Fruit fly (Drosophila melanogaster) whole organism, embryonic: Measurements from ENCODE around the gene qm.

Experiments
- Blimp-1 ChIP-seq: fragments of 200-800 bp; sonication (Bioruptor generic); optimal IDR thresholded peaks from 3 replicates; lab custom pipeline; 2018; ENCODE audit warnings: missing biosample characterization, missing genetic modification characterization, mild to moderate bottlenecking, moderate library complexity, missing genetic modification reagents
- CG10209 ChIP-seq: fragments of 200-800 bp; sonication (Bioruptor generic); optimal IDR thresholded peaks from 3 replicates; lab custom pipeline; 2017; ENCODE audit warnings: missing biosample characterization, mild to moderate bottlenecking, missing genetic modification characterization, missing genetic modification reagents
- CG10565 ChIP-seq: fragments of 200-800 bp; sonication (Bioruptor generic); optimal IDR thresholded peaks from 3 replicates; lab custom pipeline; 2016; ENCODE audit warnings: missing biosample characterization, mild to moderate bottlenecking, missing genetic modification characterization
- CG10959 ChIP-seq: fragments of 200-800 bp; sonication (Bioruptor generic); IDR thresholded peaks from 2 replicates; pipeline ENCODE4 v1.3.6; 2022; ENCODE audit warnings: missing biosample characterization, missing genetic modification characterization
- CG12659 ChIP-seq: fragments of 200-800 bp; sonication (Bioruptor generic); optimal IDR thresholded peaks from 3 replicates; lab custom pipeline; 2017; ENCODE audit warnings: mild to moderate bottlenecking, missing biosample characterization, missing genetic modification reagents, missing genetic modification characterization
- CG13894 ChIP-seq: fragments of 200-800 bp; sonication (Bioruptor generic); optimal IDR thresholded peaks from 3 replicates; lab custom pipeline; 2018; ENCODE audit warnings: missing biosample characterization, mild to moderate bottlenecking, missing genetic modification characterization, moderate library complexity
- CG14050 ChIP-seq: fragments of 200-800 bp; sonication (Bioruptor generic); IDR thresholded peaks from 3 replicates; pipeline ENCODE4 v1.3.6; 2022; ENCODE audit warnings: missing biosample characterization, missing genetic modification characterization
- CG14667 ChIP-seq: fragments of 200-800 bp; sonication (Bioruptor generic); IDR thresholded peaks from 2 replicates; pipeline ENCODE4 v1.3.6; 2022; ENCODE audit warnings: missing biosample characterization, missing genetic modification characterization
- CG15696 ChIP-seq: fragments of 200-800 bp; sonication (Bioruptor generic); optimal IDR thresholded peaks from 2 replicates; lab custom pipeline; 2019; ENCODE audit warnings: missing biosample characterization, mild to moderate bottlenecking, missing genetic modification characterization, moderate library complexity
- CG16815 ChIP-seq: fragments of 200-800 bp; sonication (Bioruptor generic); optimal IDR thresholded peaks from 3 replicates; lab custom pipeline; 2017; ENCODE audit warnings: missing biosample characterization, mild to moderate bottlenecking, missing genetic modification characterization
- CG18619 ChIP-seq: fragments of 200-800 bp; sonication (Bioruptor generic); optimal IDR thresholded peaks from 3 replicates; lab custom pipeline; 2017; ENCODE audit warnings: missing biosample characterization, mild to moderate bottlenecking, missing genetic modification characterization
- CG2120 ChIP-seq: fragments of 200-800 bp; sonication (Bioruptor generic); optimal IDR thresholded peaks from 3 replicates; lab custom pipeline; 2016; ENCODE audit warnings: missing biosample characterization, missing genetic modification characterization
- CG33557 ChIP-seq: fragments of 200-800 bp; sonication (Bioruptor generic); optimal IDR thresholded peaks from 2 replicates; lab custom pipeline; 2019; ENCODE audit warnings: missing biosample characterization, mild to moderate bottlenecking, missing genetic modification characterization, moderate library complexity
- CG4820 ChIP-seq: fragments of 200-800 bp; sonication (Bioruptor generic); optimal IDR thresholded peaks from 3 replicates; lab custom pipeline; 2016; ENCODE audit warnings: missing biosample characterization, missing genetic modification characterization
- CG7963 ChIP-seq: fragments of 200-800 bp; sonication (Bioruptor generic); IDR thresholded peaks from 3 replicates; pipeline ENCODE4 v1.3.6; 2022; ENCODE audit warnings: missing biosample characterization, missing genetic modification characterization; ENCODE audit not compliant: partially characterized antibody
- CG8290 ChIP-seq, 3 experiments: fragments of 200-800 bp; sonication (Bioruptor generic); optimal IDR thresholded peaks; 2 replicates each; lab custom pipeline; 2016 to 2019; ENCODE audit warnings: missing biosample characterization in 3 of 3, missing genetic modification characterization in 3 of 3, mild to moderate bottlenecking in 2 of 3, moderate library complexity in 1 of 3
- CG9727 ChIP-seq: fragments of 200-800 bp; sonication (Bioruptor generic); optimal IDR thresholded peaks from 3 replicates; lab custom pipeline; 2017; ENCODE audit warnings: missing biosample characterization, mild to moderate bottlenecking, missing genetic modification characterization
- CG9817 ChIP-seq: fragments of 200-800 bp; sonication (Bioruptor generic); optimal IDR thresholded peaks from 2 replicates; lab custom pipeline; 2018; ENCODE audit warnings: missing biosample characterization, mild to moderate bottlenecking, missing genetic modification characterization, moderate library complexity
- Dad ChIP-seq: fragments of 200-800 bp; sonication (Bioruptor generic); optimal IDR thresholded peaks from 3 replicates; lab custom pipeline; 2016; ENCODE audit warnings: missing biosample characterization, missing genetic modification characterization
- Dbx ChIP-seq: fragments of 200-800 bp; sonication (Bioruptor generic); IDR thresholded peaks from 3 replicates; pipeline ENCODE4 v1.3.6; 2022; ENCODE audit warnings: missing biosample characterization, missing genetic modification characterization
- Dll ChIP-seq: fragments of 200-800 bp; sonication (Bioruptor generic); IDR thresholded peaks from 4 replicates; pipeline ENCODE4 v1.3.6; 2022; ENCODE audit warnings: missing biosample characterization, missing genetic modification characterization; ENCODE audit not compliant: partially characterized antibody
- Doc2 ChIP-seq: fragments of 200-800 bp; sonication (Bioruptor generic); IDR thresholded peaks from 2 replicates; pipeline ENCODE4 v1.3.6; 2022; ENCODE audit warnings: missing biosample characterization, missing genetic modification characterization
- H15 ChIP-seq: fragments of 200-800 bp; sonication (Bioruptor generic); IDR thresholded peaks from 3 replicates; pipeline ENCODE4 v1.3.6; 2022; ENCODE audit warnings: missing biosample characterization, missing genetic modification characterization
- HLH3B ChIP-seq: fragments of 200-800 bp; sonication (Bioruptor generic); IDR thresholded peaks from 2 replicates; pipeline ENCODE4 v1.3.6; 2022; ENCODE audit warnings: missing biosample characterization, missing genetic modification characterization
- Hr78 ChIP-seq, 2 experiments: fragments of 200-800 bp in 1 of 2; fragments of >200 bp in 1 of 2; sonication (Bioruptor generic) in 1 of 2; optimal IDR thresholded peaks; 2 replicates each; lab custom pipeline; 2017 to 2019; ENCODE audit warnings: missing biosample characterization in 2 of 2, missing genetic modification characterization in 2 of 2, mild to moderate bottlenecking in 1 of 2, moderate library complexity in 1 of 2
- NFAT ChIP-seq: fragments of 200-800 bp; sonication (Bioruptor generic); IDR thresholded peaks from 2 replicates; pipeline ENCODE4 v1.3.6; 2022; ENCODE audit warnings: missing biosample characterization, missing genetic modification characterization
- Nf-YA ChIP-seq: fragments of 200-800 bp; sonication (Bioruptor generic); IDR thresholded peaks from 2 replicates; pipeline ENCODE4 v1.3.6; 2022; ENCODE audit warnings: missing biosample characterization, missing genetic modification characterization
- Pdp1 ChIP-seq, 2 experiments: fragments of 200-800 bp; sonication (Bioruptor generic); optimal IDR thresholded peaks; 3 replicates each; lab custom pipeline; 2016; ENCODE audit warnings: missing biosample characterization in 2 of 2, missing genetic modification characterization in 2 of 2, mild to moderate bottlenecking in 1 of 2, moderate library complexity in 1 of 2
- Side ChIP-seq: fragments of 200-800 bp; sonication (Bioruptor generic); optimal IDR thresholded peaks from 2 replicates; lab custom pipeline; 2016; ENCODE audit warnings: missing biosample characterization, missing genetic modification characterization
- Six4 ChIP-seq: fragments of 200-800 bp; sonication (Bioruptor generic); optimal IDR thresholded peaks from 2 replicates; lab custom pipeline; 2016; ENCODE audit warnings: missing biosample characterization, missing genetic modification characterization
- abd-A ChIP-seq: fragments of 200-800 bp; sonication (Bioruptor generic); optimal IDR thresholded peaks from 3 replicates; lab custom pipeline; 2019; ENCODE audit warnings: missing biosample characterization, mild to moderate bottlenecking, missing genetic modification characterization, moderate library complexity
- bigmax ChIP-seq: fragments of 200-800 bp; sonication (Bioruptor generic); optimal IDR thresholded peaks from 2 replicates; lab custom pipeline; 2018; ENCODE audit warnings: missing biosample characterization, mild to moderate bottlenecking, missing genetic modification characterization
- br ChIP-seq: fragments of >200 bp; optimal IDR thresholded peaks from 2 replicates; lab custom pipeline; 2017
- bsh ChIP-seq, 2 experiments: fragments of 200-800 bp; sonication (Bioruptor generic); optimal IDR thresholded peaks; 2 replicates each; lab custom pipeline; 2017 to 2018; ENCODE audit warnings: mild to moderate bottlenecking in 2 of 2, missing biosample characterization in 2 of 2, missing genetic modification characterization in 2 of 2, moderate library complexity in 1 of 2
- caup ChIP-seq: fragments of 200-800 bp; sonication (Bioruptor generic); optimal IDR thresholded peaks from 3 replicates; lab custom pipeline; 2017; ENCODE audit warnings: missing biosample characterization, mild to moderate bottlenecking, missing genetic modification characterization, moderate library complexity; ENCODE audit not compliant: severe bottlenecking
- danr ChIP-seq: fragments of 200-800 bp; sonication (Bioruptor generic); IDR thresholded peaks from 2 replicates; pipeline ENCODE4 v1.3.6; 2022; ENCODE audit warnings: missing biosample characterization, missing genetic modification characterization
- dimm ChIP-seq: fragments of 200-800 bp; sonication (Bioruptor generic); IDR thresholded peaks from 2 replicates; pipeline ENCODE4 v1.3.6; 2022; ENCODE audit warnings: missing biosample characterization, missing genetic modification characterization
- dmrt99B ChIP-seq: fragments of 200-800 bp; sonication (Bioruptor generic); optimal IDR thresholded peaks from 2 replicates; lab custom pipeline; 2018; ENCODE audit warnings: missing biosample characterization, mild to moderate bottlenecking, missing genetic modification characterization, moderate library complexity
- ems ChIP-seq: fragments of 200-800 bp; sonication (Bioruptor generic); optimal IDR thresholded peaks from 3 replicates; lab custom pipeline; 2016; ENCODE audit warnings: missing biosample characterization, missing genetic modification characterization
- eve ChIP-seq, 2 experiments: fragments of >200 bp; optimal IDR thresholded peaks; 2 replicates each; lab custom pipeline; 2017; ENCODE audit warnings: missing biosample characterization in 2 of 2, missing genetic modification characterization in 2 of 2
- ken ChIP-seq: fragments of 200-800 bp; sonication (Bioruptor generic); IDR thresholded peaks from 3 replicates; pipeline ENCODE4 v1.3.6; 2022; ENCODE audit warnings: missing biosample characterization, missing genetic modification characterization
- lbe ChIP-seq: fragments of 200-800 bp; sonication (Bioruptor generic); optimal IDR thresholded peaks from 2 replicates; lab custom pipeline; 2016; ENCODE audit warnings: missing biosample characterization, mild to moderate bottlenecking, missing genetic modification characterization
- ranshi ChIP-seq: fragments of 200-800 bp; sonication (Bioruptor generic); IDR thresholded peaks from 2 replicates; pipeline ENCODE4 v1.3.6; 2022; ENCODE audit warnings: missing biosample characterization, missing genetic modification characterization
- rib ChIP-seq: fragments of 200-800 bp; sonication (Bioruptor generic); IDR thresholded peaks from 2 replicates; pipeline ENCODE4 v1.3.6; 2022; ENCODE audit warnings: missing biosample characterization, missing genetic modification characterization
- sens-2 ChIP-seq: fragments of 200-800 bp; sonication (Bioruptor generic); IDR thresholded peaks from 2 replicates; pipeline ENCODE4 v1.3.6; 2022; ENCODE audit warnings: missing biosample characterization, missing genetic modification characterization
- tio ChIP-seq: fragments of 200-800 bp; sonication (Bioruptor generic); optimal IDR thresholded peaks from 2 replicates; lab custom pipeline; 2017; ENCODE audit warnings: missing biosample characterization, missing genetic modification characterization, inconsistent platforms
- tx ChIP-seq: fragments of 200-800 bp; sonication (Bioruptor generic); optimal IDR thresholded peaks from 2 replicates; lab custom pipeline; 2016; ENCODE audit warnings: missing biosample characterization, missing genetic modification characterization
- unc-4 ChIP-seq: fragments of 200-800 bp; sonication (Bioruptor generic); IDR thresholded peaks from 2 replicates; pipeline ENCODE4 v1.3.6; 2022; ENCODE audit warnings: missing biosample characterization, missing genetic modification characterization; ENCODE audit not compliant: partially characterized antibody
- yki ChIP-seq: fragments of >200 bp; optimal IDR thresholded peaks from 3 replicates; lab custom pipeline; 2018
- zf30C ChIP-seq: fragments of 200-800 bp; sonication (Bioruptor generic); optimal IDR thresholded peaks from 3 replicates; lab custom pipeline; 2018; ENCODE audit warnings: missing biosample characterization, mild to moderate bottlenecking, missing genetic modification characterization

The qm gene

dm6 chr3L:7323348-7323747, 24.8 kb upstream of the qm start, which contains the start of the genes RhoGEF4 and Rint1 (continued):
- TF ChIP-seq abd-A (tag; lab: Kevin White, UChicago): no peak
- TF ChIP-seq CG12659 (GFP tag; lab: Kevin White, UChicago): peak; percentile 76
- TF ChIP-seq CG18619 (GFP tag; lab: Kevin White, UChicago): peak; percentile 62
- peak; percentile 80; the same call in 2 of the 3 replicates for TF ChIP-seq ken (GFP tag; lab: Robert Waterston, UW)
- peak; percentile 64 for TF ChIP-seq CG16815 (GFP tag; lab: Kevin White, UChicago)
- TF ChIP-seq CG14050 (GFP tag; lab: Robert Waterston, UW): peak; percentile 39; the same call in 2 of the 3 replicates
- TF ChIP-seq HLH3B (GFP tag; lab: Robert Waterston, UW): peak; percentile 52; the same call in 1 of the 2 replicates
- TF ChIP-seq CG10565 (GFP tag; lab: Kevin White, UChicago): no peak
- no peak for TF ChIP-seq tio (GFP tag; lab: Kevin White, UChicago)
- peak in 1 of 2 experiments; percentile 72 for TF ChIP-seq bsh (GFP tag; optimal IDR thresholded peaks at IDR 0.05; lab: Kevin White, UChicago)
- peak; percentile 60 for TF ChIP-seq CG15696
- no peak for TF ChIP-seq Nf-YA (GFP tag; lab: Robert Waterston, UW)
- no peak for TF ChIP-seq rib (GFP tag; lab: Robert Waterston, UW)
- TF ChIP-seq bigmax: no peak
- TF ChIP-seq unc-4 (GFP tag; lab: Robert Waterston, UW): peak; percentile 37; the same call in 1 of the 2 replicates
- no peak for TF ChIP-seq Hr78 (GFP tag; optimal IDR thresholded peaks at IDR 0.05; lab: Kevin White, UChicago)
- peak; percentile 34 for TF ChIP-seq caup (GFP tag; lab: Kevin White, UChicago)
- TF ChIP-seq CG2120 (GFP tag; lab: Kevin White, UChicago): peak; percentile 80
- peak; percentile 57 for TF ChIP-seq CG10959 (GFP tag; lab: Robert Waterston, UW)
- TF ChIP-seq CG14667 (GFP tag; lab: Robert Waterston, UW): peak; percentile 56
- TF ChIP-seq zf30C (GFP tag; lab: Kevin White, UChicago): no peak
- TF ChIP-seq CG8290 (GFP tag; optimal IDR thresholded peaks at IDR 0.05; lab: Kevin White, UChicago): peak; percentile 75
- TF ChIP-seq CG8290 (tag; optimal IDR thresholded peaks at IDR 0.05; lab: Kevin White, UChicago): peak in 1 of 2 experiments; percentile 67
- TF ChIP-seq CG9727 (GFP tag; lab: Kevin White, UChicago): peak; percentile 62
- peak in 1 of 2 experiments; percentile 56 for TF ChIP-seq Pdp1 (GFP tag; optimal IDR thresholded peaks at IDR 0.05; lab: Kevin White, UChicago)
- no peak for TF ChIP-seq ems (GFP tag; lab: Kevin White, UChicago)
- peak; percentile 65; the same call in 1 of the 2 replicates for TF ChIP-seq danr
- TF ChIP-seq dmrt99B: no peak
- peak; percentile 71 for TF ChIP-seq CG9817
- no peak for TF ChIP-seq CG7963 (GFP tag; lab: Robert Waterston, UW)
- no peak for TF ChIP-seq Dll (GFP tag; lab: Robert Waterston, UW)
- TF ChIP-seq lbe: no peak
- TF ChIP-seq CG13894 (tag; lab: Kevin White, UChicago): no peak
- TF ChIP-seq H15 (GFP tag; lab: Robert Waterston, UW): peak; percentile 49; the same call in 1 of the 3 replicates
- peak; percentile 28 for TF ChIP-seq Six4 (GFP tag; lab: Kevin White, UChicago)
- peak; percentile 54 for TF ChIP-seq CG4820 (GFP tag; lab: Kevin White, UChicago)
- no peak for TF ChIP-seq br
- TF ChIP-seq NFAT (GFP tag; lab: Robert Waterston, UW): peak; percentile 67
- no peak for TF ChIP-seq eve (GFP tag; optimal IDR thresholded peaks at IDR 0.05; lab: Kevin White, UChicago)
- TF ChIP-seq sens-2 (GFP tag; lab: Robert Waterston, UW): no peak
- TF ChIP-seq Dad (GFP tag; lab: Kevin White, UChicago): peak; percentile 31
- no peak for TF ChIP-seq Side (GFP tag; lab: Kevin White, UChicago)
- TF ChIP-seq dimm (GFP tag; lab: Robert Waterston, UW): peak; percentile 41; the same call in 1 of the 2 replicates
- peak; percentile 63 for TF ChIP-seq CG10209 (GFP tag; lab: Kevin White, UChicago)
- TF ChIP-seq Dbx: peak; percentile 81; the same call in 2 of the 3 replicates
- TF ChIP-seq Blimp-1: peak; percentile 52
- TF ChIP-seq tx: peak; percentile 48
- no peak for TF ChIP-seq Doc2 (GFP tag; lab: Robert Waterston, UW)
- TF ChIP-seq ranshi (GFP tag; lab: Robert Waterston, UW): peak; percentile 79; the same call in 1 of the 2 replicates
- TF ChIP-seq yki (lab: Kevin White, UChicago): no peak
- TF ChIP-seq CG33557 (GFP tag; lab: Kevin White, UChicago): peak; percentile 46
